Worm (Caenorhabditis elegans): ENCODE measurements around the gene C16D9.4.
A peak's percentile ranks its signal among the peaks of the same experiment; 100 is the strongest.

Gene C16D9.4

DNA sequence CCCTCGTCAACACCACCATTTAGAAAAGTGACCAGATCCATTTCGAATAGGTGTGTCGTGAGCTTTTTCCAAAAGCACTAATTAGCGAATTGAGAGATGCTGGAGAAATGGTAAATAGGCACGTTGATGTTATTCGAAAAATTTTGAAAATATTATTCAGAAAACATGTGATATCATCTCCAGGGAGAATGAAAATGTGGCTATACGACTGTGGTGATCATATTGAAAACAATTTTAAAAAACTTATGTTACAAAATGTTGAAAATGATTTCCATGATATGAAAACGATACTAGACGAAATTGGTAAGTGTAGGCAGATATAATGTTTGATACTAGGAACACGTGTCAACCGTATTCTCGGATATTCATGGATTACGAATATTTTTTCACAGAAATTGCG, 15.9 kb downstream of the C16D9.4 start, which contains the start of gene K07C11.10:
Gene K07C11.10 (minus strand): TSS at position 101 of the 400 bp plus-strand sequence.
- TF ChIP-seq lin-11 (tag; optimal IDR thresholded peaks at IDR 0.05) = no peak
- no peak for TF ChIP-seq ztf-1 (GFP tag; conservative IDR thresholded peaks at IDR 0.05)
- TF ChIP-seq dmd-4 (tag; optimal IDR thresholded peaks at IDR 0.05) = no peak
- no peak for TF ChIP-seq egl-27 (tag; optimal IDR thresholded peaks at IDR 0.05)

DNA sequence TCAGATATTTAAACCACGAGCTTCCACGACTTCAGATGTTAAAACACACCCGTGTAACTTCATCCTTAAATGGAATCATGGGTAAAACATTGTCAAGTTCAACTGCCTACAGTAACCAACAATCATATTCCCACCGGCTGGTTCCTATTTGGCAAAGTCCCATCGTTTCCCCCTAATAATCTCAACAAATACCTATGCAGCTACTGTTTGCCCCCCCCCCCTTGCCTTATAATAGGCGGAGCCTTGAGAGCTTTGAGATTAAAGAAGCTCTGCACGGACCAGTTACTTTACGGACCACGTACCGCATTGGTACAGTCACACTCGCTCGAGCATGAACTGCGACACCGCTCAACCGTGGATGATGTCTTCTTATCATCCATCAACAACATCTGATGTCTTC, 18.1 kb downstream of the C16D9.4 start, which contains the start of gene pax-1:
Gene pax-1 (plus strand): TSS at position 301 of the 400 bp plus-strand sequence.
- TF ChIP-seq snpc-4 (tag; optimal IDR thresholded peaks at IDR 0.05) (no peak), fos-1 (tag; optimal IDR thresholded peaks at IDR 0.05) (no peak), blmp-1 (tag; optimal IDR thresholded peaks at IDR 0.05; ENCODE audit: insufficient read depth) (no peak), Y55F3AM.14 (GFP tag; optimal IDR thresholded peaks at IDR 0.05) (no peak), F13H6.1 (tag; optimal IDR thresholded peaks at IDR 0.05) (no peak), elt-1 (tag; optimal IDR thresholded peaks at IDR 0.05) (no peak), unc-39 (tag; optimal IDR thresholded peaks at IDR 0.05) (no peak), R02D3.7 (tag; optimal IDR thresholded peaks at IDR 0.05) (no peak), ceh-16 (tag; optimal IDR thresholded peaks at IDR 0.05) (no peak), mab-5 (tag; optimal IDR thresholded peaks at IDR 0.05) (no peak), C34F6.9 (tag; optimal IDR thresholded peaks at IDR 0.05) (no peak), skn-1 (tag; optimal IDR thresholded peaks at IDR 0.05) (no peak)

DNA sequence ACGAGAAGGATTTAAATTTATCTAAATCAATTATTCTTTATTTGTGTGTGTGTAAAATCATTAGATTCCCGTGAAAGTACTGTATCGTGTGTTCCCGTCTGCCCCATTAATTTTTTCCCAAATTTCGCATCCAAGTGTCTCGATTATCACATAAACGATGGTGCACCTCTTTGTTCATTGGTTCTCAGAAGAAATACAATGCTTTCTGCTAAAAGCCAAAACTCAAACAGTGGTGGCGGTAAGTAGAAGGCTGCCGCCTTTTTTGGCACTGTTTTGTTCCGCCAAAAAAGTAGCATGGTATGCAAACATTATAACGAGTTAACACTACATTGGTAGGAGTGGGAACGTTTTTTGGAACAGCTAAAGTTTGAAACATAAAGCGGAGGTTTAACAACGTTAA, 19.3 kb downstream of the C16D9.4 start:
- TF ChIP-seq nhr-25 (tag; optimal IDR thresholded peaks at IDR 0.05) (no peak), nhr-10 (tag; optimal IDR thresholded peaks at IDR 0.05) (no peak), lin-11 (tag; optimal IDR thresholded peaks at IDR 0.05) (no peak), sma-9 (GFP tag; optimal IDR thresholded peaks at IDR 0.05) (no peak), sma-9 (tag; optimal IDR thresholded peaks at IDR 0.05) (no peak), elt-3 (tag; optimal IDR thresholded peaks at IDR 0.05) (no peak), nhr-21 (tag; optimal IDR thresholded peaks at IDR 0.05) (no peak), lin-39 (tag; optimal IDR thresholded peaks at IDR 0.05) (no peak), ztf-4 (tag; optimal IDR thresholded peaks at IDR 0.05) (no peak), ZK546.5 (tag; optimal IDR thresholded peaks at IDR 0.05) (no peak), egl-27 (tag; optimal IDR thresholded peaks at IDR 0.05) (no peak), ztf-11 (tag; optimal IDR thresholded peaks at IDR 0.05) (no peak), skn-1 (tag; optimal IDR thresholded peaks at IDR 0.05) (no peak), lin-13 (GFP tag; optimal IDR thresholded peaks at IDR 0.05) (no peak), blmp-1 (tag; optimal IDR thresholded peaks at IDR 0.05; ENCODE audit: insufficient read depth) (no peak), sem-4 (tag; optimal IDR thresholded peaks at IDR 0.05) (no peak), peb-1 (tag; optimal IDR thresholded peaks at IDR 0.05) (no peak), nhr-6 (tag; optimal IDR thresholded peaks at IDR 0.05) (no peak), snpc-4 (tag; optimal IDR thresholded peaks at IDR 0.05) (no peak), crh-2 (tag; optimal IDR thresholded peaks at IDR 0.05) (no peak)

DNA sequence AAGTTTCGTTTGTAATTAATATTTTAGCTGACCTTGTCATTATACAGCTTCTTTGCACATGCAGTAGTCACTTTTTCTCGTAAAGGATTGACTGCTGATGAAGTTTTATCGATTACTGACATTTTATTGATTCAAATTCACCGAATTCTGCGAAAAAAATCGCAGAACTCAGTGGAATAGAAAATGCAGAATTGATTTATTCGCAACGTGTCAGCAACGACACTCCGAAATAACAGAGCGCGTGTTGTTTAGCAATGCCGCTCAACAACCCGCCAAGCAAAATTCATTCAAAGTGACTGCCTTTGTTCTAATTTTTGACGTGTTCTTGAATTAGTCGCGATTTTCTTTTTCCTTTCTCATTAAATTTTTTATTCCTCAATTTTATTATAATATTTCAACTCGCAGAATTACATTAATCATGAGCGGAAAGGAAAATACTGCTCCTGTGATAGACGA, 21.6 kb downstream of the C16D9.4 start, which contains the start of the genes cogc-6 and air-1:
Gene cogc-6 (minus strand): TSS at position 234 of the 456 bp plus-strand sequence.
Gene air-1 (plus strand): TSS at position 406 of the 456 bp plus-strand sequence.
- TF ChIP-seq C34F6.9 (tag; optimal IDR thresholded peaks at IDR 0.05) (peak; percentile 48), unc-55 (GFP tag; optimal IDR thresholded peaks at IDR 0.05) (peak; percentile 34), crh-2 (tag; optimal IDR thresholded peaks at IDR 0.05) (peak; percentile 88), gmeb-1 (tag; optimal IDR thresholded peaks at IDR 0.05) (peak; percentile 53), peb-1 (tag; optimal IDR thresholded peaks at IDR 0.05) (no peak), snpc-4 (tag; optimal IDR thresholded peaks at IDR 0.05) (peak; percentile 11), nhr-129 (tag; optimal IDR thresholded peaks at IDR 0.05) (peak; percentile 44), lsy-2 (tag; optimal IDR thresholded peaks at IDR 0.05) (peak in 1 of 2 experiments; percentile 41), sma-9 (GFP tag; optimal IDR thresholded peaks at IDR 0.05) (no peak), sma-9 (tag; optimal IDR thresholded peaks at IDR 0.05) (no peak)

DNA sequence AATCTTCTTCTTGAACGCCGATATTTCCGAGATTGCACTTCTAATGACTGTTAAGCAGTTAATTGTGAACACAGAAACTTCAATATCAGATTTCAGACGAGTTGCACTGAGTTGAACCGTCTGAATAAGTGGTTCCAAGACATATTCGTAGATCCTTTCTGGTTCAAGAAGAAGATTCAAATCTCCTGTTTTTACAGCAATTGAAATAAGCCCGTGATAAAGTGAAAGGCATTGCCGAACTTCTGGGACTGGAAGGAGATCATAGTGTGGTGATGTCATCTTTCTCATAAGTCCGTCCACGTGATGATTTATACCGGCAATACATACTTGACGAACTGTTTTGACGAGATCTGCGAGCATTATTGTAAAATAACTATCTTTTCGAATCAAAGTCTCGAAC, 23.1 kb downstream of the C16D9.4 start:
- TF ChIP-seq unc-39 (tag; optimal IDR thresholded peaks at IDR 0.05) = no peak
- no peak for TF ChIP-seq ama-1 (optimal IDR thresholded peaks at IDR 0.05)
- TF ChIP-seq peb-1 (tag; optimal IDR thresholded peaks at IDR 0.05) = no peak
- no peak for TF ChIP-seq lin-11 (tag; optimal IDR thresholded peaks at IDR 0.05)
- no peak for TF ChIP-seq F13H6.1 (tag; optimal IDR thresholded peaks at IDR 0.05)
- TF ChIP-seq nhr-11 (tag; optimal IDR thresholded peaks at IDR 0.05) = no peak

Data from whole organism, L2 larva.